6 worm cellular contexts compared by ENCODE assay signal in genomic region chrII:13500582-13500981, ce11.
A peak's percentile ranks its signal among the peaks of the same experiment; 100 is the strongest.
TF ChIP-seq lines count a peak whose summit lies in the region.

No protein-coding gene starts in this region.

TF ChIP-seq in whole organism, L1 larva, 84 proteins besides CTCF, POLR2A, EP300 and RAD21:
- TF ChIP-seq fkh-4 (tag; optimal IDR thresholded peaks at IDR 0.05; lab: Kevin White, UChicago; ENCODE audit: borderline replicate concordance), result no peak
- TF ChIP-seq efl-1 (optimal IDR thresholded peaks at IDR 0.05; lab: Kevin White, UChicago), result no peak
- TF ChIP-seq efl-1 (GFP tag; optimal IDR thresholded peaks at IDR 0.05 in 1 of 2; lab: Kevin White, UChicago), result no peak
- TF ChIP-seq rnt-1 (tag; optimal IDR thresholded peaks at IDR 0.05; lab: Kevin White, UChicago), result peak; percentile 66
- TF ChIP-seq hlh-17 (GFP tag; optimal IDR thresholded peaks at IDR 0.05; lab: Kevin White, UChicago; ENCODE audit: borderline replicate concordance), result no peak
- 0 out of 2 replicates have a peak, but pooled peaks have one; percentile 4 for TF ChIP-seq nhr-19 (GFP tag; conservative IDR thresholded peaks at IDR 0.05; lab: Robert Waterston, UW)
- no peak for TF ChIP-seq mdl-1 (tag; optimal IDR thresholded peaks at IDR 0.05; lab: Kevin White, UChicago)
- peak; percentile 43 for TF ChIP-seq lin-14 (GFP tag; optimal IDR thresholded peaks at IDR 0.05; lab: Kevin White, UChicago)
- no peak for TF ChIP-seq nhr-90 (tag; optimal IDR thresholded peaks at IDR 0.05; lab: Kevin White, UChicago; ENCODE audit: poor library complexity)
- no peak for TF ChIP-seq ets-5 (GFP tag; IDR thresholded peaks at IDR 0.05; lab: Robert Waterston, UW)
- TF ChIP-seq lin-15B (tag; optimal IDR thresholded peaks at IDR 0.05; lab: Kevin White, UChicago), result no peak

TF ChIP-seq in whole organism, L2 larva, 48 proteins besides CTCF, POLR2A, EP300 and RAD21:
- TF ChIP-seq mab-5 (tag; optimal IDR thresholded peaks at IDR 0.05; lab: Kevin White, UChicago), result no peak
- peak; percentile 17 for TF ChIP-seq sma-9 (GFP tag; optimal IDR thresholded peaks at IDR 0.05; lab: Kevin White, UChicago)
- no peak for TF ChIP-seq sma-9 (tag; optimal IDR thresholded peaks at IDR 0.05; lab: Kevin White, UChicago)
- peak; percentile 10 for TF ChIP-seq nhr-129 (tag; optimal IDR thresholded peaks at IDR 0.05; lab: Kevin White, UChicago)

TF ChIP-seq in whole organism, L3 larva, 47 proteins besides CTCF, POLR2A, EP300 and RAD21:
- TF ChIP-seq elt-1 (tag; optimal IDR thresholded peaks at IDR 0.05; lab: Kevin White, UChicago), result no peak
- TF ChIP-seq lin-39 (tag; optimal IDR thresholded peaks at IDR 0.05; lab: Kevin White, UChicago), result peak; percentile 66
- TF ChIP-seq egl-5 (tag; optimal IDR thresholded peaks at IDR 0.05; lab: Kevin White, UChicago), result peak; percentile 22

TF ChIP-seq in whole organism, L4 larva, 104 proteins besides CTCF, POLR2A, EP300 and RAD21:
- peak; percentile 76 for TF ChIP-seq aha-1 (tag; lab: Kevin White, UChicago)
- TF ChIP-seq zip-11 (GFP tag; IDR thresholded peaks at IDR 0.05; lab: Robert Waterston, UW), result no peak
- TF ChIP-seq unc-62 (GFP tag; optimal IDR thresholded peaks at IDR 0.05 in 1 of 2; lab: Kevin White, UChicago), result peak in 1 of 2 experiments; percentile 21
- TF ChIP-seq unc-62 (tag; optimal IDR thresholded peaks at IDR 0.05; lab: Kevin White, UChicago), result no peak
TF ChIP-seq in whole organism, L4 larva: peak in this region for 2.

TF ChIP-seq in whole organism, late embryonic, 69 proteins besides CTCF, POLR2A, EP300 and RAD21:
- TF ChIP-seq ceh-18 (tag; optimal IDR thresholded peaks at IDR 0.05; lab: Kevin White, UChicago), result peak; percentile 56
- peak; percentile 10 for TF ChIP-seq nfya-1 (tag; optimal IDR thresholded peaks at IDR 0.05; lab: Kevin White, UChicago)
- no peak for TF ChIP-seq K09A11.1 (tag; optimal IDR thresholded peaks at IDR 0.05; lab: Kevin White, UChicago; ENCODE audit: insufficient read depth)
- peak; percentile 98 for TF ChIP-seq unc-55 (GFP tag; optimal IDR thresholded peaks at IDR 0.05; lab: Kevin White, UChicago)
- TF ChIP-seq eyg-1 (tag; optimal IDR thresholded peaks at IDR 0.05; lab: Kevin White, UChicago), result no peak
TF ChIP-seq in whole organism, late embryonic: peak in this region for 3.

TF ChIP-seq in whole organism, mixed stage, embryonic, 35 proteins besides CTCF, POLR2A, EP300 and RAD21:
- TF ChIP-seq hlh-1 (tag; optimal IDR thresholded peaks at IDR 0.05; lab: Kevin White, UChicago), result peak; percentile 91
- TF ChIP-seq cnd-1 (tag; optimal IDR thresholded peaks at IDR 0.05; lab: Kevin White, UChicago), result no peak
- peak; percentile 99 for TF ChIP-seq unc-62 (GFP tag; optimal IDR thresholded peaks at IDR 0.05; lab: Kevin White, UChicago)

Comparison
In these comparisons a context has a peak if more than half of its experiments do, and no peak if none do; other contexts are left out.
1. Of the 29 proteins assayed by ChIP-seq in both whole organism, L4 larva and whole organism, L1 larva: peak only in whole organism, L4 larva: aha-1; only in whole organism, L1 larva: none; in both: none; in neither: 27; mixed calls (peak in some experiments, not most) for 1.